Worm (Caenorhabditis elegans): ENCODE data around the gene lgc-54.

Gene lgc-54

ce11 chrV:6879490-6879889, 33.1 kb upstream of the lgc-54 start (continued):
- TF ChIP-seq tbx-9 (tag; optimal IDR thresholded peaks at IDR 0.05; ENCODE audit: borderline replicate concordance) = no peak
- no peak for TF ChIP-seq cebp-2 (GFP tag; IDR thresholded peaks at IDR 0.05)
- no peak for TF ChIP-seq Y95B8A.8 (GFP tag; IDR thresholded peaks at IDR 0.05)
- TF ChIP-seq zfh-2 (GFP tag; conservative IDR thresholded peaks at IDR 0.05) = peak; percentile 99
- no peak for TF ChIP-seq ceh-40 (GFP tag; IDR thresholded peaks at IDR 0.05)
- no peak for TF ChIP-seq T07F8.4 (tag; optimal IDR thresholded peaks at IDR 0.05)
- TF ChIP-seq bed-2 (GFP tag; IDR thresholded peaks at IDR 0.05) = peak; percentile 40; the same call in 1 of the 2 replicates
- TF ChIP-seq F55B11.4 (tag; optimal IDR thresholded peaks at IDR 0.05; ENCODE audit: borderline replicate concordance, insufficient read depth) = no peak
- TF ChIP-seq F39B2.1 (GFP tag; IDR thresholded peaks at IDR 0.05) = no peak
- TF ChIP-seq Y67H2A.10 (GFP tag; conservative IDR thresholded peaks at IDR 0.05) = no peak
- no peak for TF ChIP-seq xnd-1 (tag; optimal IDR thresholded peaks at IDR 0.05)
- TF ChIP-seq aptf-2 (GFP tag; conservative IDR thresholded peaks at IDR 0.05) = no peak
- no peak for TF ChIP-seq ztf-22 (GFP tag; optimal IDR thresholded peaks at IDR 0.05)
- peak; percentile 54; the same call in 1 of the 2 replicates for TF ChIP-seq madf-3 (GFP tag; IDR thresholded peaks at IDR 0.05)
- peak; percentile 87 for TF ChIP-seq K12H6.12 (tag; optimal IDR thresholded peaks at IDR 0.05)
- TF ChIP-seq tbp1 (GFP tag; optimal IDR thresholded peaks at IDR 0.05) = no peak
- no peak for TF ChIP-seq Y79H2A.3 (GFP tag; conservative IDR thresholded peaks at IDR 0.05)
- TF ChIP-seq Y53F4B.3 (GFP tag; IDR thresholded peaks at IDR 0.05) = no peak
- no peak for TF ChIP-seq madf-6 (GFP tag; IDR thresholded peaks at IDR 0.05)
- TF ChIP-seq rpc-1 (optimal IDR thresholded peaks at IDR 0.05) = no peak
- TF ChIP-seq rpc-1 (tag; optimal IDR thresholded peaks at IDR 0.05) = no peak
- no peak for TF ChIP-seq lsl-1 (GFP tag; optimal IDR thresholded peaks at IDR 0.05)
- no peak for TF ChIP-seq sdz-38 (tag; optimal IDR thresholded peaks at IDR 0.05)
- no peak for TF ChIP-seq bed-1 (GFP tag; IDR thresholded peaks at IDR 0.05)
- TF ChIP-seq nhr-120 (GFP tag; IDR thresholded peaks at IDR 0.05) = no peak
- no peak for TF ChIP-seq pha-4 (tag; optimal IDR thresholded peaks at IDR 0.05)
- no peak for TF ChIP-seq nfya-1 (tag; optimal IDR thresholded peaks at IDR 0.05; ENCODE audit: borderline replicate concordance, insufficient read depth)
- TF ChIP-seq ets-4 (GFP tag; optimal IDR thresholded peaks at IDR 0.05) = no peak
- TF ChIP-seq snpc-3.4 (tag; optimal IDR thresholded peaks at IDR 0.05) = no peak
- TF ChIP-seq ceh-79 (tag; optimal IDR thresholded peaks at IDR 0.05) = no peak
- TF ChIP-seq nhr-90 (tag; optimal IDR thresholded peaks at IDR 0.05) = no peak
- no peak for TF ChIP-seq unc-130 (GFP tag; optimal IDR thresholded peaks at IDR 0.05)
- peak; percentile 16 for TF ChIP-seq gei-17 (GFP tag; optimal IDR thresholded peaks at IDR 0.05)
- TF ChIP-seq snpc-1.1 (tag; optimal IDR thresholded peaks at IDR 0.05; ENCODE audit: insufficient read depth) = no peak
- TF ChIP-seq chd-7 (tag; optimal IDR thresholded peaks at IDR 0.05) = peak; percentile 57
- TF ChIP-seq dpl-1 (GFP tag; optimal IDR thresholded peaks at IDR 0.05) = no peak
- TF ChIP-seq die-1 (tag; optimal IDR thresholded peaks at IDR 0.05) = peak; percentile 56
- peak; percentile 34 for TF ChIP-seq ztf-26 (tag; optimal IDR thresholded peaks at IDR 0.05)
- TF ChIP-seq him-1 (tag; optimal IDR thresholded peaks at IDR 0.05) = no peak
- TF ChIP-seq repo-1 (tag; optimal IDR thresholded peaks at IDR 0.05) = peak; percentile 25

- TF ChIP-seq K12H6.12 (tag; optimal IDR thresholded peaks at IDR 0.05) (no peak), mes-4 (tag; optimal IDR thresholded peaks at IDR 0.05) (no peak), hmg-20 (GFP tag; IDR thresholded peaks at IDR 0.05) (no peak), Y95B8A.8 (GFP tag; IDR thresholded peaks at IDR 0.05) (no peak), somi-1 (GFP tag; optimal IDR thresholded peaks at IDR 0.05) (no peak), F39B2.1 (GFP tag; IDR thresholded peaks at IDR 0.05) (no peak), Y53F4B.3 (GFP tag; IDR thresholded peaks at IDR 0.05) (no peak), athp-1 (tag; optimal IDR thresholded peaks at IDR 0.05) (no peak), atf-7 (tag; optimal IDR thresholded peaks at IDR 0.05) (no peak), dpl-1 (GFP tag; optimal IDR thresholded peaks at IDR 0.05) (no peak), pha-4 (tag; optimal IDR thresholded peaks at IDR 0.05) (no peak), cebp-1 (GFP tag; IDR thresholded peaks at IDR 0.05) (no peak), cebp-1 (tag; optimal IDR thresholded peaks at IDR 0.05) (no peak), B0035.1 (tag; optimal IDR thresholded peaks at IDR 0.05) (no peak)
Measured at ce11 chrV:6878559-6878958, 32.2 kb upstream of the lgc-54 start.
